Worm (Caenorhabditis elegans) whole organism, midembryonic: Measurements from ENCODE around the gene F59B10.6.

Experiments
- flt-1 ChIP-seq: fragments of 200-800 bp; sonication (Bioruptor generic); IDR thresholded peaks from 2 replicates; pipeline ENCODE4 v1.3.6; 2022; ENCODE audit warnings: missing genetic modification characterization, missing compliant biosample characterization
- ztf-23 ChIP-seq: fragments of 200-800 bp; sonication (Bioruptor generic); IDR thresholded peaks from 2 replicates; pipeline ENCODE4 v1.3.6; 2022; ENCODE audit warnings: missing genetic modification reagents, missing genetic modification characterization, missing compliant biosample characterization

- TF ChIP-seq flt-1 (GFP tag; lab: Robert Waterston, UW) (no peak), ztf-23 (no peak)
These were observed 21.9 kb upstream of the F59B10.6 start for ce11 chrII:10545924-10546783.
